Worm (Caenorhabditis elegans): ENCODE measurements around the gene F36A4.1.

F36A4.1 gene

DNA sequence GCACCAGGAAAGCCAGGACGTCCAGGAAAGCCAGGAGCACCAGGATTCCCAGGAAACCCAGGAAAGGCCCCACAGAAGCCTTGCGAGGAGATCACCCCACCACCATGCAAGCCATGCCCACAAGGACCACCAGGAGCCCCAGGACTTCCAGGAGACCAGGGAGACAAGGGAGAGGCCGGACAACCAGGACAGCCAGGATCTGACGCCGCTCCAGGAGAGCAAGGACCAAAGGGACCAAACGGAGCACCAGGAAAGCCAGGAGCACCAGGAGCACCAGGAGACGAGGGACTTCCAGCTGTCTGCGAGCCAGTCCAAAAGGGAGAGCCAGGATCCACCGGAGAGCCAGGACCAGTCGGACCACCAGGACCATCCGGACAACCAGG, 36.3 kb upstream of the F36A4.1 start (continued):
- TF ChIP-seq fkh-3 (tag; optimal IDR thresholded peaks at IDR 0.05) (no peak), egrh-3 (GFP tag; IDR thresholded peaks at IDR 0.05) (peak; percentile 91), dpff-1 (tag; optimal IDR thresholded peaks at IDR 0.05) (no peak), B0019.2 (GFP tag; conservative IDR thresholded peaks at IDR 0.05) (no peak), nhr-179 (tag; optimal IDR thresholded peaks at IDR 0.05) (no peak), F37B4.10 (GFP tag; IDR thresholded peaks at IDR 0.05) (no peak), nhr-90 (tag; optimal IDR thresholded peaks at IDR 0.05) (no peak), pha-4 (tag; optimal IDR thresholded peaks at IDR 0.05) (no peak), nhr-27 (tag; optimal IDR thresholded peaks at IDR 0.05) (no peak), ccch-3 (GFP tag; optimal IDR thresholded peaks at IDR 0.05) (no peak), ceh-58 (GFP tag; IDR thresholded peaks at IDR 0.05) (0 out of 2 replicates have a peak, but pooled peaks have one; percentile 24), egl-44 (GFP tag; IDR thresholded peaks at IDR 0.05) (no peak), dox-1 (GFP tag; IDR thresholded peaks at IDR 0.05) (0 out of 2 replicates have a peak, but pooled peaks have one; percentile 37)

DNA sequence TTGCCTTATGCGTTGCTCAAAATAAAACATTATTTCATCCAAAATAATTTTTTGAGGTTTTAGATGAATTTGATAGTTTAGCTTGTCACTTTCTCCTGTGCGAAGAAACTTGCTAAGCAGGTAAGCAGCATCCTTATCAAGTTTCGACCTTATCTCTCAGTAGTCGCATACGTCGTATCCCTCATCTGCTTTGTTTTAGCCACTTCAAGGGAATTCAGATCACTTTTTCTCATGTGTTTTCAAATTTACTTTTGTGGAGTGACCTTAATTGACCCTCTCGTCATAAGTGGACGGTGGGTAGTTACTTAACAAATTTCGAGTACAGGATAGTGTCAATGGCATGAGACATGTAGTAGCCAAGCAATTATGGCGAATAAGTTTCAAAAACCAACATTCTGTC, 35.6 kb upstream of the F36A4.1 start:
- TF ChIP-seq Y53G8AR.9 (GFP tag; conservative IDR thresholded peaks at IDR 0.05) (no peak), F23B12.7 (tag; optimal IDR thresholded peaks at IDR 0.05; ENCODE audit: insufficient read depth) (no peak), snpc-3.4 (tag; optimal IDR thresholded peaks at IDR 0.05) (no peak), nhr-27 (tag; optimal IDR thresholded peaks at IDR 0.05) (no peak), unc-130 (GFP tag; optimal IDR thresholded peaks at IDR 0.05) (no peak), ama-1 (optimal IDR thresholded peaks at IDR 0.05) (peak; percentile 25), ama-1 (GFP tag; optimal IDR thresholded peaks at IDR 0.05) (no peak), snpc-1.3 (tag; optimal IDR thresholded peaks at IDR 0.05; ENCODE audit: insufficient read depth) (no peak), tbx-9 (tag; optimal IDR thresholded peaks at IDR 0.05; ENCODE audit: borderline replicate concordance) (no peak), ceh-27 (GFP tag; optimal IDR thresholded peaks at IDR 0.05) (peak; percentile 31)

- no peak for TF ChIP-seq F39B2.1 (GFP tag; IDR thresholded peaks at IDR 0.05)
- 0 out of 2 replicates have a peak, but pooled peaks have one; percentile 18 for TF ChIP-seq let-526 (GFP tag; IDR thresholded peaks at IDR 0.05)
- no peak for TF ChIP-seq nhr-90 (tag; optimal IDR thresholded peaks at IDR 0.05)
- 0 out of 2 replicates have a peak, but pooled peaks have one; percentile 29 for TF ChIP-seq dox-1 (GFP tag; IDR thresholded peaks at IDR 0.05)
- TF ChIP-seq egrh-3 (GFP tag; IDR thresholded peaks at IDR 0.05), result peak; percentile 94
- TF ChIP-seq hlh-12 (tag; optimal IDR thresholded peaks at IDR 0.05), result no peak
- peak; percentile 91 for TF ChIP-seq zfh-2 (GFP tag; conservative IDR thresholded peaks at IDR 0.05)
- peak; percentile 5 for TF ChIP-seq sptf-2 (GFP tag; optimal IDR thresholded peaks at IDR 0.05)
- no peak for TF ChIP-seq ztf-18 (tag; optimal IDR thresholded peaks at IDR 0.05)
- TF ChIP-seq madf-10 (tag; optimal IDR thresholded peaks at IDR 0.05), result no peak
Observed at ce11 chrIV:4243830-4244406, 28.3 kb upstream of the F36A4.1 start.

DNA sequence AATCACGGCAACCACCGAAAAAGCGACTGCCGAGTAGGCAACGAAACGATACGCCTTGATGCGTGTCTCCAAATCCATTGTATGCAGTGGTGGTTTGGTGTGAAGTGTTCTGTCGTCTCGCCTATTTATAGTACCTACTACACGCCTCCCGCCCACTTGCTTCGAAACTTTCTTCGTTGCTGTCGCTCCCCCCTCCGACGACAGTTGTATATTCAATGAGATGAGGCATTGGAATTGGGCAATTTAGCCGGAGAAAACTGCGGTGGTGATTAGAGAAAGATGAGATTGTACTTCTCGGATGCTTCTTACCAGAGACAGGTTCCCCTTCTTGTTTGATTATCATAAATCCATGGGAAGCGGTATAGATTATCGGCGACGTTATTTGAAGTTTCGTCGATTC, 27.8 kb upstream of the F36A4.1 start, which contains the start of gene col-34:
Gene col-34 (minus strand): TSS at position 101 of the 400 bp plus-strand sequence.
- TF ChIP-seq ztf-6 (GFP tag; IDR thresholded peaks at IDR 0.05), result no peak
- no peak for TF ChIP-seq bed-1 (GFP tag; IDR thresholded peaks at IDR 0.05)
- TF ChIP-seq Y67H2A.10 (GFP tag; conservative IDR thresholded peaks at IDR 0.05), result no peak
- TF ChIP-seq hlh-12 (tag; optimal IDR thresholded peaks at IDR 0.05), result no peak
- TF ChIP-seq F33H1.4 (GFP tag; IDR thresholded peaks at IDR 0.05), result no peak
- TF ChIP-seq attf-3 (GFP tag; conservative IDR thresholded peaks at IDR 0.05), result no peak
- TF ChIP-seq Y95B8A.8 (GFP tag; IDR thresholded peaks at IDR 0.05), result no peak
- no peak for TF ChIP-seq lin-26 (GFP tag; IDR thresholded peaks at IDR 0.05)
- TF ChIP-seq F49E8.2 (tag; optimal IDR thresholded peaks at IDR 0.05; ENCODE audit: insufficient read depth), result no peak
- TF ChIP-seq nfyb-1 (GFP tag; IDR thresholded peaks at IDR 0.05), result no peak
